Worm (Caenorhabditis elegans): ENCODE results near the gene apy-1.

ce11 chrX:7537742-7538268 is 31.7 kb downstream of the apy-1 start, which contains the start of gene dpy-7:
- TF ChIP-seq nhr-10 (tag; optimal IDR thresholded peaks at IDR 0.05) (no peak), ama-1 (optimal IDR thresholded peaks at IDR 0.05) (no peak), ztf-4 (tag; optimal IDR thresholded peaks at IDR 0.05) (no peak), unc-62 (GFP tag; optimal IDR thresholded peaks at IDR 0.05) (no peak), snpc-4 (tag; optimal IDR thresholded peaks at IDR 0.05) (no peak), ztf-11 (tag; optimal IDR thresholded peaks at IDR 0.05) (no peak), nhr-77 (tag; optimal IDR thresholded peaks at IDR 0.05) (no peak), F13H6.1 (tag; optimal IDR thresholded peaks at IDR 0.05) (no peak), lsy-2 (tag; optimal IDR thresholded peaks at IDR 0.05) (no peak), lin-11 (tag; optimal IDR thresholded peaks at IDR 0.05) (no peak), unc-55 (GFP tag; optimal IDR thresholded peaks at IDR 0.05) (no peak), alr-1 (tag; optimal IDR thresholded peaks at IDR 0.05) (no peak), aly-2 (tag; optimal IDR thresholded peaks at IDR 0.05) (no peak), mdl-1 (tag; optimal IDR thresholded peaks at IDR 0.05) (no peak)

All from whole organism, L2 larva.